Worm (Caenorhabditis elegans): ENCODE results near the gene coq-5.

The coq-5 gene

DNA sequence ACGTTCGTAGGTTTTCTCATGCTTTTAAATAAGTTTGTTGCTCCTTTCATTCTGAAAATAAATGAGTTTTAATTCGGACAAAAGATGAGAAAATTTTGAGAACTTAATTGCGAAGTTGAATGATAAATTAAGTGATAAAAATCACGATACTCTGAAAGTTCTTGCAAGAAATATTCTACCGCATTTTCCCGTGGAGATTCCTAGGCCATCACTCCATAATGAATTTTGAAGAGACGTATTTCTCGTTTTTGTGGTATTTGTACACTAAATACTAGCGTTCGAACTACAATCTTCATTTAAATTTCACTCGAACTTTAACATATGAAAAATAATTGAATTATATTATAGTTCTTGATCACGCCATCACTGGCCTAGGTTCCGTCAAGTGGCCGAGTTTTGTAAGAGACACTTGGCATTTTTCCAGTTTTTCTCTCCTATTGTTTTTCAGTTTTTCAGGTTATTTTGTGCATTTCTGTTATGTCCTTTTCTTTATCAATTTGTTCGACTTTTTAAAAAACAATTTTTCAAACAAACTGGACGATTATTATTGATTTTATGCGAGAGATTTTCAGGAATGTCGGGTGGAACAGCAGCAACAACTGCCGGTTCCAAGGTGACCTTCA, at the start of gene coq-5, which contains the start of gene ufm-1:
coq-5 (minus strand) TSS at position 51 of the 623 bp plus-strand sequence.
ufm-1 (plus strand) TSS at position 573 of the 623 bp plus-strand sequence.
- TF ChIP-seq fkh-10 (GFP tag; optimal IDR thresholded peaks at IDR 0.05) (no peak), lin-35 (GFP tag; optimal IDR thresholded peaks at IDR 0.05) (peak in 1 of 2 experiments; percentile 12), ztf-11 (tag; optimal IDR thresholded peaks at IDR 0.05) (peak in 1 of 2 experiments; percentile 55), lin-15B (tag; optimal IDR thresholded peaks at IDR 0.05) (no peak), ztf-4 (tag; optimal IDR thresholded peaks at IDR 0.05) (no peak), Y116A8C.19 (tag; optimal IDR thresholded peaks at IDR 0.05; ENCODE audit: borderline replicate concordance) (no peak), mdl-1 (tag; optimal IDR thresholded peaks at IDR 0.05) (no peak), ceh-90 (tag; optimal IDR thresholded peaks at IDR 0.05) (peak; percentile 87), mab-9 (GFP tag; IDR thresholded peaks at IDR 0.05) (no peak), zag-1 (tag; optimal IDR thresholded peaks at IDR 0.05) (no peak), hlh-17 (GFP tag; optimal IDR thresholded peaks at IDR 0.05; ENCODE audit: borderline replicate concordance) (no peak), F16B12.6 (tag; optimal IDR thresholded peaks at IDR 0.05) (no peak), elt-3 (tag; optimal IDR thresholded peaks at IDR 0.05) (no peak), efl-3 (GFP tag; optimal IDR thresholded peaks at IDR 0.05) (no peak), efl-1 (optimal IDR thresholded peaks at IDR 0.05) (peak in 1 of 2 experiments; percentile 42), efl-1 (GFP tag; optimal IDR thresholded peaks at IDR 0.05 in 1 of 2) (peak; percentile 31 to 90), nhr-11 (tag; optimal IDR thresholded peaks at IDR 0.05) (no peak), C04F5.9 (tag; optimal IDR thresholded peaks at IDR 0.05) (peak; percentile 52), unc-98 (GFP tag; IDR thresholded peaks at IDR 0.05) (no peak; the same call in 1 of the 2 replicates), lin-13 (GFP tag; optimal IDR thresholded peaks at IDR 0.05) (no peak), pag-3 (tag; optimal IDR thresholded peaks at IDR 0.05; ENCODE audit: borderline replicate concordance, insufficient read depth) (peak; percentile 8), jun-1 (tag; optimal IDR thresholded peaks at IDR 0.05) (no peak), xbp-1 (tag; optimal IDR thresholded peaks at IDR 0.05) (peak; percentile 7), mef-2 (tag; optimal IDR thresholded peaks at IDR 0.05) (no peak), sox-4 (tag; optimal IDR thresholded peaks at IDR 0.05) (no peak), nhr-77 (tag; optimal IDR thresholded peaks at IDR 0.05) (no peak), vab-15 (tag; optimal IDR thresholded peaks at IDR 0.05) (no peak), alr-1 (tag; optimal IDR thresholded peaks at IDR 0.05; ENCODE audit: borderline replicate concordance) (no peak), nhr-71 (tag; optimal IDR thresholded peaks at IDR 0.05) (peak; percentile 56), isw-1 (GFP tag; IDR thresholded peaks at IDR 0.05) (peak; percentile 10; the same call in 1 of the 2 replicates), lsy-2 (tag; optimal IDR thresholded peaks at IDR 0.05) (peak; percentile 35 to 54), aly-2 (tag; optimal IDR thresholded peaks at IDR 0.05) (no peak), unc-130 (tag; optimal IDR thresholded peaks at IDR 0.05) (no peak), unc-86 (tag; optimal IDR thresholded peaks at IDR 0.05) (no peak), nhr-85 (tag) (peak; percentile 72), lin-39 (tag; optimal IDR thresholded peaks at IDR 0.05) (no peak), aha-1 (tag; optimal IDR thresholded peaks at IDR 0.05) (no peak), rnt-1 (tag; optimal IDR thresholded peaks at IDR 0.05) (peak; percentile 10), snpc-4 (tag; optimal IDR thresholded peaks at IDR 0.05) (no peak), irx-1 (tag; optimal IDR thresholded peaks at IDR 0.05) (peak; percentile 74), ces-1 (GFP tag; optimal IDR thresholded peaks at IDR 0.05) (no peak), hpl-2 (GFP tag; optimal IDR thresholded peaks at IDR 0.05) (no peak), nhr-90 (tag; optimal IDR thresholded peaks at IDR 0.05; ENCODE audit: poor library complexity) (peak; percentile 52), tbx-2 (tag; optimal IDR thresholded peaks at IDR 0.05) (peak; percentile 41), grh-1 (GFP tag; IDR thresholded peaks at IDR 0.05) (no peak), mep-1 (tag; optimal IDR thresholded peaks at IDR 0.05) (peak; percentile 23), zip-4 (GFP tag; optimal IDR thresholded peaks at IDR 0.05) (no peak), fos-1 (tag; optimal IDR thresholded peaks at IDR 0.05) (no peak), blmp-1 (tag; optimal IDR thresholded peaks at IDR 0.05) (no peak), elt-2 (tag; optimal IDR thresholded peaks at IDR 0.05) (no peak), nhr-84 (tag; optimal IDR thresholded peaks at IDR 0.05) (no peak), egl-27 (tag; optimal IDR thresholded peaks at IDR 0.05) (no peak), skn-1 (tag; optimal IDR thresholded peaks at IDR 0.05) (no peak)

All from whole organism, L1 larva.